Worm (Caenorhabditis elegans): Measurements from ENCODE around the gene B0280.2.

DNA sequence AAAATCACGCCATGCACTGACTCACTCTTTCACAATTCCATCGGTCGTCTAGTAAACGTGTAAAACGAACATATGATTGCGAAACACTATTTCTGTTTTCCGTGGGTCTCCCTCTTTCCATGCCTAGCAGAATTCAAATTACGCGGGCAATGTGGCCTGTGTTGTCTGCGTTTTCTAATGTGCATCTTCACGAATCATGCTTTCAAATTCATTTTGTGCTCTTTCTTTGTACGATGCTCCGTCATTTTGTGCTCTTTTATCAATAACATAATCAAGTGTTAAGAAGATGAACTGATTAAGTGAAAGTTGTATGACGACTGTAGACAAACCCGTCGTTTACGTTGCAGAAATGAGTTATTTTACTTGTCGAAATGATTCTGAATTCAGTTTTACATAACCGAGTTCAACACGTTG lies 41.4 kb downstream of the B0280.2 start:
- TF ChIP-seq ztf-29 (GFP tag; IDR thresholded peaks at IDR 0.05) = no peak
- no peak for TF ChIP-seq tab-1 (GFP tag; IDR thresholded peaks at IDR 0.05)

All from whole organism, midembryonic.